Fruit fly (Drosophila melanogaster): Measurements from ENCODE around the gene CG17544.

Gene CG17544

DNA sequence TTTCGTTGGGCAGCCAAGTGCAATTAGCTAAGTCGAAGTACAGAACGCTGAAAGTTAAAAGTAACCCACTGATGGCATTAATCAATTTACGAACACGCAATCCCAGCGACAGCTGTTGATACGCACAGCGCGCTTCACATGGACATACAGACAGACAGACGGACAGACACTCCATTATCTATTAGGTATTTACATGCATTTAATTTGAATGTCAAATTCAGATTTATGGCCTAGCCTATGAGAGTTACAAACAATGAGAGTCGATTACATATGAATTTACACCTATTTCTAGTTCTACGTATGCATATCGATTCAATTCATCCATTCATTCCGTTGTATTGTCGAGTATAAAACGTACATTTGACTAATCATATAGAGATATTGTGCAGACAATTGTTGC is 44.3 kb upstream of the CG17544 start, which contains the start of gene CG10237:
CG10237 (minus strand) TSS at position 101 of the 400 bp plus-strand sequence.
- no peak for TF ChIP-seq dmrt93B (GFP tag; optimal IDR thresholded peaks at IDR 0.05)
- TF ChIP-seq HLH106 (tag; optimal IDR thresholded peaks at IDR 0.05) = no peak
- no peak for TF ChIP-seq rgr (GFP tag; optimal IDR thresholded peaks at IDR 0.05)
- no peak for TF ChIP-seq Hnf4 (GFP tag; optimal IDR thresholded peaks at IDR 0.05)
- TF ChIP-seq sv (GFP tag; optimal IDR thresholded peaks at IDR 0.05) = no peak
- TF ChIP-seq dsf (GFP tag; optimal IDR thresholded peaks at IDR 0.05; ENCODE audit: borderline replicate concordance) = no peak
- no peak for TF ChIP-seq OdsH (GFP tag; optimal IDR thresholded peaks at IDR 0.05)
- TF ChIP-seq Rel (GFP tag; optimal IDR thresholded peaks at IDR 0.05) = no peak
- no peak for TF ChIP-seq Rel (tag; optimal IDR thresholded peaks at IDR 0.05)
- TF ChIP-seq usp (GFP tag; optimal IDR thresholded peaks at IDR 0.05) = no peak
- no peak for TF ChIP-seq psq (GFP tag; optimal IDR thresholded peaks at IDR 0.05)
- no peak for TF ChIP-seq Dfd (GFP tag; optimal IDR thresholded peaks at IDR 0.05)

DNA sequence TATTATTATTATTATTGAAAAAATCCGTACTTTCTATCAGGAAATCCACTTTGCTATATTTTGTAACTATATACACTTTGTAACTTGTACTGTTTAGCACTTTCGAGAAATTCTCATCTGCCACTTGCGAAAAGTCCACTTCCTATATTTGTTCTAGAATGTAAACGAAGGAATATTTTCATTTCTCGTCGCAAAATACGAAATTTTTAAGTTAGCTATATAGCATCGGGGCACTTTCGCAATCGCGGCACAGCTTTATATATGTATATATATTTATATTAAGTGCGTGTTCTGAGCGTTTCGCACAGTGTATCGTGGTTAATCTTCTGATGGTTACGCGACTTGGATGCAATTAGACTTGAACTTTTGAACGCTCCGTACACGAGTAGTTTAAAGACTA is 43.5 kb upstream of the CG17544 start, which contains the start of gene RanGAP:
RanGAP (plus strand) TSS at position 169 of the 400 bp plus-strand sequence.
- TF ChIP-seq pan (optimal IDR thresholded peaks at IDR 0.05) (no peak), jim (GFP tag; optimal IDR thresholded peaks at IDR 0.05) (no peak), br (GFP tag; optimal IDR thresholded peaks at IDR 0.05) (no peak), CrebA (GFP tag; optimal IDR thresholded peaks at IDR 0.05; ENCODE audit: borderline replicate concordance) (no peak), CG9705 (GFP tag; optimal IDR thresholded peaks at IDR 0.05) (no peak), dsf (GFP tag; optimal IDR thresholded peaks at IDR 0.05; ENCODE audit: borderline replicate concordance) (no peak), Rel (GFP tag; optimal IDR thresholded peaks at IDR 0.05) (no peak), Rel (tag; optimal IDR thresholded peaks at IDR 0.05) (no peak)

DNA sequence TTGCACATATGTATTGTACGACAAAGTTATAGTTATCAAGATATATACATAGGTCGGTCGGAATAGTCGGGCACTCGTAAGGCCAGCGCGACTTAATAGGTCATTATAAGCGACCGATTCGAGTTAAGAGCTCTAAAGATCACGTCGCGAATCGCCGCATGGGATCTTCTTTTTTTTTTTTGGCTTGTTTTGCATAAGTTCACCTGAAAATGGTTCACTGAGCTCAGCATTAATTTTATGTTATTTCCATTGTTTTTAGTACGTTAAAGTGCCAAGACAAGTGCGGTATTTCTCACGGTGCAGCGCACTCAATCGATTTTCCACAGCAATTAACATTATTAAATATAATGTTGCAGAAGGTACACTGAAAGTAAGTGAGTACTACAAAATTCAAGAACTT is 43.0 kb upstream of the CG17544 start:
- TF ChIP-seq Dif (GFP tag; optimal IDR thresholded peaks at IDR 0.05; ENCODE audit: partially characterized antibody) = no peak
- TF ChIP-seq Hr78 (GFP tag; optimal IDR thresholded peaks at IDR 0.05) = no peak
- no peak for TF ChIP-seq tai (GFP tag; optimal IDR thresholded peaks at IDR 0.05)
- TF ChIP-seq woc (GFP tag; optimal IDR thresholded peaks at IDR 0.05) = no peak
- no peak for TF ChIP-seq CrebA (GFP tag; optimal IDR thresholded peaks at IDR 0.05; ENCODE audit: borderline replicate concordance)

DNA sequence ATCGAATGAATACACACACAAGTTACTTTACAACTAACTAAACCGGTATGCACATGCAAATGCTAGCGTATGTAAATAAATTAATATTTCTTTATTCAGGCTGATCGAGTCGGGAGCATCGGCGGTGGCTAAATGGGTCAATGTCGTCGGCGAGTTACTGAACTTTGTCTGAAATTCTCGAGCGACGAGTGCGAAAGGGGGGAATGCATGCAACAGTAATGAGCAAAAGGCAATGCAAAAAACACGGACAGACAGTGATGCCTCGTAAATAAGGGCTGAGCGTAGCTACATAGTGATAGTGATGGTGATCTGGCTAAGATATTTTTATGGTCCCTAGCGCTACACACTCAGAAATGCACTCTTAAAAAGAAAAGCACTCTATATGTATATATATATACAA is 42.4 kb upstream of the CG17544 start:
- TF ChIP-seq HLH106 (tag; optimal IDR thresholded peaks at IDR 0.05) (peak; percentile 31), psq (GFP tag; optimal IDR thresholded peaks at IDR 0.05) (peak; percentile 73), h (GFP tag; optimal IDR thresholded peaks at IDR 0.05) (peak; percentile 0), woc (GFP tag; optimal IDR thresholded peaks at IDR 0.05) (peak; percentile 31), dl (GFP tag; optimal IDR thresholded peaks at IDR 0.05; ENCODE audit: insufficient read depth in 1 of 2, partially characterized antibody in 2 of 2) (no peak), Hnf4 (GFP tag; optimal IDR thresholded peaks at IDR 0.05) (peak; percentile 13), tai (GFP tag; optimal IDR thresholded peaks at IDR 0.05) (no peak), fru (GFP tag; optimal IDR thresholded peaks at IDR 0.05) (peak; percentile 80)

DNA sequence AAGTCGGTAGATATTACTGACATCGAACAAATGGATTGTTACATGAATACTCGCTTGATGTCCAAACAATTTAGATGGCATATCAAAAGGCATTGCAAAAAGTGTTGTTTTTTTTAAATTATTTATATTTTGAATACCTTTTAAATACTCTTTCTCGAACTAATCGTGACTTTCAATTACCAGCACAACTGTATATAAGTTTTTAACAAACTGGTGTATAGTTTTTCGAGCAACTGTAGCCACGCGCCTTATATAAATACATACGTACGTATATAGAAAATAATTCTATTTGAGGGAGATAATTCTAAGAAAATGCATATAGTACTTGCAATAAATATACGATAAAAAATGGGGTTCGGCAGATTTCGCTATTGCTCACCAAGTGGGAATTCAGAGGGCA is 42.0 kb upstream of the CG17544 start:
- TF ChIP-seq Hr78 (GFP tag; optimal IDR thresholded peaks at IDR 0.05) = no peak

DNA sequence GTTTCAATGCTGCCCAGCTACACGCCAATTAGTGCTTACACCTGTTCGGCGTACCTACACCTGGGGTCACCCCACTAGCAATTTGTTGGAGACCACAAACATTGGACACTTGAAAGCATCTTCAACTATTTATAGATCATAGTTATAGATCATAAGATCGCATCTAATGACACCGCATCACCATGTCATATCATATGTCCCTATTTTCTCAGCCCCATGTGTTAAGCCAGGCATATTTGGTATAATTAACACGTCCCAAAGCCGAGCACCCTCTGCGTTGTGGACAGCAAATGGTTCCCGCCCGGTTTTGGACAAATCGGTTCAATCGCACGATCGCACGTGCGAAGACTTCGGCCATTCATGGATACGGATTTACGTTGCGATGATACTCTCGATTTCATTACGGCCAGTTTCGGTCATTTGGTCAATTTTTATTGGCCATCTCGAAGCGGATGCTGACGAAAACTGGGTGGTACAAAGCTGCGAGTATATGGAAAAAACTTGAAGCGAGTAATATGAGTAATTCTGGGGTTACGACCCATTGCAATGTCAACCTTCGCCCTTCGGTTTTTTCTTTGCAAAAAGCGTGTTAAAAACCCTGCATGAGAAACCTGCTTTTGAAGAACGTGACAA is 41.4 kb upstream of the CG17544 start:
- TF ChIP-seq Hnf4 (GFP tag; optimal IDR thresholded peaks at IDR 0.05) (peak; percentile 2), brk (GFP tag; optimal IDR thresholded peaks at IDR 0.05) (no peak), Abd-B (GFP tag; optimal IDR thresholded peaks at IDR 0.05) (no peak), sage (GFP tag; optimal IDR thresholded peaks at IDR 0.05) (no peak), tai (GFP tag; optimal IDR thresholded peaks at IDR 0.05) (no peak), Vsx2 (GFP tag; optimal IDR thresholded peaks at IDR 0.05; ENCODE audit: partially characterized antibody) (no peak), lola (GFP tag; optimal IDR thresholded peaks at IDR 0.05) (no peak), rgr (GFP tag; optimal IDR thresholded peaks at IDR 0.05) (peak; percentile 84), woc (GFP tag; optimal IDR thresholded peaks at IDR 0.05) (no peak), Hr78 (GFP tag; optimal IDR thresholded peaks at IDR 0.05) (no peak), fru (GFP tag; optimal IDR thresholded peaks at IDR 0.05) (peak; percentile 7), pan (optimal IDR thresholded peaks at IDR 0.05) (no peak), GATAd (GFP tag; optimal IDR thresholded peaks at IDR 0.05) (peak; percentile 71), ey (GFP tag; optimal IDR thresholded peaks at IDR 0.05) (peak; percentile 83), jim (GFP tag; optimal IDR thresholded peaks at IDR 0.05) (no peak), CrebA (GFP tag; optimal IDR thresholded peaks at IDR 0.05; ENCODE audit: borderline replicate concordance) (no peak), Mio (GFP tag; optimal IDR thresholded peaks at IDR 0.05) (no peak), N (GFP tag; optimal IDR thresholded peaks at IDR 0.05) (no peak), Hr83 (GFP tag; optimal IDR thresholded peaks at IDR 0.05; ENCODE audit: poor library complexity, severe bottlenecking) (no peak), Sp1 (GFP tag; optimal IDR thresholded peaks at IDR 0.05) (peak; percentile 35), CG32264 (GFP tag; optimal IDR thresholded peaks at IDR 0.05) (no peak), psq (GFP tag; optimal IDR thresholded peaks at IDR 0.05) (peak; percentile 44), usp (GFP tag; optimal IDR thresholded peaks at IDR 0.05) (no peak), dmrt93B (GFP tag; optimal IDR thresholded peaks at IDR 0.05) (no peak), dl (GFP tag; optimal IDR thresholded peaks at IDR 0.05; ENCODE audit: insufficient read depth in 1 of 2, partially characterized antibody in 2 of 2) (no peak), foxo (GFP tag; optimal IDR thresholded peaks at IDR 0.05) (peak in 1 of 2 experiments; percentile 43), HLH106 (tag; optimal IDR thresholded peaks at IDR 0.05) (peak; percentile 56)
